Worm (Caenorhabditis elegans): ENCODE data around the gene F53E4.1.

ce11 chrV:15674899-15675298 is 6.8 kb upstream of the F53E4.1 start:
- TF ChIP-seq sox-4 (tag; optimal IDR thresholded peaks at IDR 0.05): no peak
- TF ChIP-seq elt-2 (tag; optimal IDR thresholded peaks at IDR 0.05): no peak
- no peak for TF ChIP-seq F13H6.1 (tag; optimal IDR thresholded peaks at IDR 0.05)
- TF ChIP-seq dve-1 (tag; optimal IDR thresholded peaks at IDR 0.05): no peak
- TF ChIP-seq tbx-2 (tag; optimal IDR thresholded peaks at IDR 0.05): no peak
- no peak for TF ChIP-seq nfya-1 (tag; optimal IDR thresholded peaks at IDR 0.05)
- TF ChIP-seq ama-1 (optimal IDR thresholded peaks at IDR 0.05): no peak
- TF ChIP-seq pha-4 (tag; optimal IDR thresholded peaks at IDR 0.05): no peak
- no peak for TF ChIP-seq mec-3 (tag; optimal IDR thresholded peaks at IDR 0.05; ENCODE audit: borderline replicate concordance)
- TF ChIP-seq zip-5 (tag; optimal IDR thresholded peaks at IDR 0.05): no peak
- no peak for TF ChIP-seq lin-11 (tag; optimal IDR thresholded peaks at IDR 0.05)
- no peak for TF ChIP-seq ztf-16 (tag; optimal IDR thresholded peaks at IDR 0.05)
- TF ChIP-seq nhr-11 (tag; optimal IDR thresholded peaks at IDR 0.05): no peak
